Fruit fly (Drosophila melanogaster) whole organism, pupa: ENCODE data around the gene AspRS-m.

ENCODE experiments used
- CG12605 ChIP-seq: fragments of 200-800 bp; sonication (Bioruptor generic); IDR thresholded peaks from 2 replicates; pipeline ENCODE4 v1.3.6; 2022; ENCODE audit warnings: missing biosample characterization, missing genetic modification characterization
- CG13204 ChIP-seq: fragments of 200-800 bp; sonication (Bioruptor generic); optimal IDR thresholded peaks from 2 replicates; lab custom pipeline; 2018; ENCODE audit warnings: missing biosample characterization, mild to moderate bottlenecking, missing genetic modification characterization, moderate library complexity
- CG14655 ChIP-seq: fragments of 200-800 bp; sonication (Bioruptor generic); optimal IDR thresholded peaks from 3 replicates; lab custom pipeline; 2017; ENCODE audit warnings: mild to moderate bottlenecking, missing biosample characterization, missing genetic modification reagents, missing genetic modification characterization
- CG17806 ChIP-seq: fragments of 200-800 bp; sonication (Bioruptor generic); optimal IDR thresholded peaks from 2 replicates; lab custom pipeline; 2018; ENCODE audit warnings: missing biosample characterization, mild to moderate bottlenecking, missing genetic modification characterization, moderate library complexity
- CG32121 ChIP-seq: fragments of 200-800 bp; sonication (Bioruptor generic); IDR thresholded peaks from 2 replicates; pipeline ENCODE4 v1.3.6; 2022; ENCODE audit warnings: missing biosample characterization, missing genetic modification characterization
- CG34367 ChIP-seq: fragments of 200-800 bp; sonication (Bioruptor generic); optimal IDR thresholded peaks from 2 replicates; lab custom pipeline; 2018; ENCODE audit warnings: missing biosample characterization, mild to moderate bottlenecking, missing genetic modification characterization
- CG4496 ChIP-seq: fragments of 200-800 bp; sonication (Bioruptor generic); IDR thresholded peaks from 3 replicates; pipeline ENCODE4 v1.3.6; 2022; ENCODE audit warnings: missing biosample characterization, missing genetic modification characterization
- D1 ChIP-seq: fragments of 200-800 bp; sonication (Bioruptor generic); optimal IDR thresholded peaks from 2 replicates; lab custom pipeline; 2018; ENCODE audit warnings: missing biosample characterization, mild to moderate bottlenecking, missing genetic modification characterization, moderate library complexity
- EcR ChIP-seq: fragments of 200-800 bp; sonication (Bioruptor generic); optimal IDR thresholded peaks from 3 replicates; lab custom pipeline; 2019; ENCODE audit warnings: missing biosample characterization, missing genetic modification characterization, mild to moderate bottlenecking, moderate library complexity, missing genetic modification reagents
- Ets98B ChIP-seq: fragments of 200-800 bp; sonication (Bioruptor generic); IDR thresholded peaks from 2 replicates; pipeline ENCODE4 v1.3.6; 2022; ENCODE audit warnings: missing biosample characterization, missing genetic modification characterization
- Pif1A ChIP-seq: fragments of 200-800 bp; sonication (Bioruptor generic); optimal IDR thresholded peaks from 3 replicates; lab custom pipeline; 2016; ENCODE audit warnings: missing biosample characterization, missing genetic modification characterization
- Snoo ChIP-seq: fragments of 200-800 bp; sonication (Bioruptor generic); optimal IDR thresholded peaks from 3 replicates; lab custom pipeline; 2017; ENCODE audit warnings: missing biosample characterization, mild to moderate bottlenecking, missing genetic modification characterization, inconsistent platforms
- fd96Ca ChIP-seq: fragments of 200-800 bp; sonication (Bioruptor generic); IDR thresholded peaks from 3 replicates; pipeline ENCODE4 v1.3.6; 2022; ENCODE audit warnings: missing biosample characterization, missing genetic modification characterization
- gl ChIP-seq: fragments of 200-800 bp; sonication (Bioruptor generic); optimal IDR thresholded peaks from 2 replicates; lab custom pipeline; 2018; ENCODE audit warnings: missing biosample characterization, mild to moderate bottlenecking, missing genetic modification characterization

dm6 chr2L:16818335-16818973 lies 8.4 kb upstream of the AspRS-m start:
- peak; percentile 35 for TF ChIP-seq gl
- TF ChIP-seq CG14655 = peak; percentile 81
- peak; percentile 70 for TF ChIP-seq CG34367 (tag; lab: Kevin White, UChicago)
- TF ChIP-seq CG32121 = peak; percentile 74
- peak; percentile 75 for TF ChIP-seq Ets98B (GFP tag; lab: Robert Waterston, UW)
- TF ChIP-seq Pif1A = peak; percentile 80
- TF ChIP-seq Snoo (tag; lab: Kevin White, UChicago) = peak; percentile 46
- TF ChIP-seq CG13204 (GFP tag; lab: Kevin White, UChicago) = no peak
- TF ChIP-seq D1 (tag; lab: Kevin White, UChicago) = peak; percentile 17
- peak; percentile 81 for TF ChIP-seq CG4496 (GFP tag; lab: Robert Waterston, UW)
- peak; percentile 50 for TF ChIP-seq CG12605 (GFP tag; lab: Robert Waterston, UW)
- peak; percentile 79 for TF ChIP-seq CG17806 (tag; lab: Kevin White, UChicago)
- TF ChIP-seq EcR (GFP tag; lab: Kevin White, UChicago) = peak; percentile 86
- no peak for TF ChIP-seq fd96Ca (GFP tag; lab: Robert Waterston, UW)
